Worm (Caenorhabditis elegans): ENCODE results near the gene F58A4.6.
A peak's percentile ranks its signal among the peaks of the same experiment; 100 is the strongest.

Gene F58A4.6

DNA sequence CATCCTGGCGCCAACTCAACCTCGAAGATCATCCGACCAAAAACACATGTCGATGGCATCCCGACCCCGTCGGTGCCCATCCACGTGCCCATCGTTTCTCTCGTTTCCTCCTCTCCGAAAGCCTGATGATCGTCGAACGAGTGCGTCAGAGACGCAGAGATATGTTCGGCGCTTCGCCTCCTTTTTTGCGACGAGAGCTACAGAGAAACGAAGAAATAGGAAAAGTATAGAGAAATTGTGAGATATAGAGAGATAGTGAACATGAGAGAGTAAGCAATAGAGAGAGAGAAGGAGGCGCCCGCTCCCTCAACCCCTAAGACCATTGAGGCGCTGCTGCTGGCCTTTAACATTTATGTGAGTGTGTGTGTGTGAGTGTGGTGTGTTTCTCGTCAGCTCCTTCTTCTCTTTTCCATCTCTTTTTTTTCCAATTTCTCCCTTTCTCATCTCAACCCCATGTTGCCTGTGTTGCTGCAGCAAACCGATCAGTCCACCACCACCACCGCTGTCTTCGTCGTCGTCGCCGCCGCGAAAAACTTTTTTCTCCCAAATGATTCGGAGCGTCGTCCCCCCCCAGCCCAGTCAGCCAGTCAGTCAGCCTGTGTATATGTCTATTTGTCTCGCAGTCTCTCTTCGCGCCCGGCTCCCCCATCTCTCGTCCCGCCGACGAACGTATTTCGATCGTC lies 4.9 kb downstream of the F58A4.6 start, which contains the start of gene hlh-11:
Gene hlh-11, plus strand, starts transcription at position 633 of the 683 bp plus-strand sequence.
- TF ChIP-seq flt-1 (GFP tag; IDR thresholded peaks at IDR 0.05) (0 out of 2 replicates have a peak, but pooled peaks have one; percentile 8), klf-2 (GFP tag; conservative IDR thresholded peaks at IDR 0.05) (0 out of 2 replicates have a peak, but pooled peaks have one; percentile 47), ztf-29 (GFP tag; IDR thresholded peaks at IDR 0.05) (no peak), ztf-23 (GFP tag; IDR thresholded peaks at IDR 0.05) (no peak; the same call in 1 of the 2 replicates), tab-1 (GFP tag; IDR thresholded peaks at IDR 0.05) (no peak), cog-1 (tag; optimal IDR thresholded peaks at IDR 0.05) (no peak)

DNA sequence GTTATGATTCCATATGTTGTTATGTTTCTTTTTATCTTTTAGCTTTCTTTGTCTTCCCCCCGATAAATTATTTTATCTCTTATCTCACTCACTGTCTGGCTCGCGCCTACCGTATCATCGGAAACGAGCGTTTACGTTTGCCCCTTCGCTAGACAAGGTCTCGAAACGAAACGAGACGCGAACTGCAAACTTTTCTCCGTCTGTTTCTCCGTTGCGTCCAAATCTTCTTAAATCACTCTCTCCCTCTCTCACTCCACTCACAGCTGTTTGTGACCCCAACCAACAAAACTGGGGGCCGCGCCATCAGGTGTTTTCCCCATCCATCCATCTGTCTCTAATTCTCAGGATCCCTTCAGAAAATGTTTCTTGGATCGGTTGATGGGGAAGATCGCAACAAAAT lies 5.9 kb downstream of the F58A4.6 start:
- TF ChIP-seq ztf-23 (GFP tag; IDR thresholded peaks at IDR 0.05): no peak
- TF ChIP-seq ztf-29 (GFP tag; IDR thresholded peaks at IDR 0.05): no peak
- TF ChIP-seq med-1 (GFP tag; optimal IDR thresholded peaks at IDR 0.05; ENCODE audit: insufficient read depth): no peak
- TF ChIP-seq klf-2 (GFP tag; conservative IDR thresholded peaks at IDR 0.05): no peak
- no peak for TF ChIP-seq T22C8.4 (GFP tag; IDR thresholded peaks at IDR 0.05)
- TF ChIP-seq ref-1 (GFP tag; conservative IDR thresholded peaks at IDR 0.05): no peak
- no peak for TF ChIP-seq tab-1 (GFP tag; IDR thresholded peaks at IDR 0.05)
- TF ChIP-seq cog-1 (tag; optimal IDR thresholded peaks at IDR 0.05): no peak

DNA sequence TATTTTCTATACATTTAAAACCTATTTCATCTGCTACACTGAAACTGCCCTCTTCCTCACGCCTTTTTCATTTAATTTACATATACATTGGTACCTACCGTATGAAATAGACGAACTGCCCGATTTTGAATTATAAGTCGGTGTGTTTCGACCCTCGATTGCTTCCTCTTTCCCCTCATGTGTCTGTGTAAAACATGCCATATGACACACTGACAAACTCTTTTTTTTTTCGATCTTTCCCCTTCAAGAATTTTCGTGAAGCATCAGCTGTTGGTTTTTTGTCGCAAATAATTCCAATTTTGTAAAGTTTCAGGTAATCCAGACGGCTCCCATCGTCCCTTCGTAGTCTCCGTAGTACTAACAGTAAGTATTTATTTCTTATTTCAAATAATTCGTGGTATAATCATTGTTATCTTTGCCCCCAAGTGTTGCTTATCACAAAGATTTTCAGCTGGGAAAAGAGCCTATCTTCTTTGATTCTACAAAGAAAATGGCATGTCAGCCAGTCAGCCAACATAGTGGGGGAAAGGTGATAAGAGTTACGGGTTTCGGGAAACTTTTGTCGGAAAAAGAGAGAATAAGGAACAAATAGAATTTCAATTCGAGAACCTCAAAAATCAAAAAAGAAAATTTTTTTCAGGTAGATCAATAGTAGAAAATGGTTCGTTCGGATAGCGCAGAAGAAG lies 7.7 kb downstream of the F58A4.6 start:
- TF ChIP-seq ztf-23 (GFP tag; IDR thresholded peaks at IDR 0.05) (no peak), T22C8.4 (GFP tag; IDR thresholded peaks at IDR 0.05) (no peak), cog-1 (tag; optimal IDR thresholded peaks at IDR 0.05) (no peak), ref-1 (GFP tag; conservative IDR thresholded peaks at IDR 0.05) (no peak), klf-2 (GFP tag; conservative IDR thresholded peaks at IDR 0.05) (no peak), med-1 (GFP tag; optimal IDR thresholded peaks at IDR 0.05; ENCODE audit: insufficient read depth) (no peak), tab-1 (GFP tag; IDR thresholded peaks at IDR 0.05) (no peak), ztf-29 (GFP tag; IDR thresholded peaks at IDR 0.05) (no peak), flt-1 (GFP tag; IDR thresholded peaks at IDR 0.05) (no peak)

DNA sequence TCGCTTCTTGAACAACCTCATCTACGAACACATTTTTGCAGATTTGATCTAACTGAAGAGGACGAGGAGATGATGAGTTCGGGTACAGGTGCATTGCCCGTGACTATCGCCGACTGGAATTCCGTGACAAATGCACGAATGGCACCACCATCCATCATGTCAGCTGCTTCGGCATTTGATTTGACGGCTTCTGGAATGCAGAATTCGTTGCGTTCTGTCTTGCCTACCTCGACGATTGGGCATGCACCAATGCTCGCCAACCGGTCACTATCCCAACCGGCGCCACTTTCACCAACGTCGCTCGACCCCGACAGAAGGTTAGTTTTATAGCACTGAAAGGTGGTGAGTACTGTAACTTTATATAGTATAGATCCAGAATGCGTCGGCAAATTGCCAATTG lies 9.2 kb downstream of the F58A4.6 start:
- no peak for TF ChIP-seq med-1 (GFP tag; optimal IDR thresholded peaks at IDR 0.05; ENCODE audit: insufficient read depth)
- TF ChIP-seq tab-1 (GFP tag; IDR thresholded peaks at IDR 0.05): no peak
- no peak for TF ChIP-seq cog-1 (tag; optimal IDR thresholded peaks at IDR 0.05)
- TF ChIP-seq ztf-29 (GFP tag; IDR thresholded peaks at IDR 0.05): no peak
- TF ChIP-seq T22C8.4 (GFP tag; IDR thresholded peaks at IDR 0.05): no peak
- no peak for TF ChIP-seq flt-1 (GFP tag; IDR thresholded peaks at IDR 0.05)
- no peak for TF ChIP-seq ref-1 (GFP tag; conservative IDR thresholded peaks at IDR 0.05)
- no peak for TF ChIP-seq ztf-23 (GFP tag; IDR thresholded peaks at IDR 0.05)
- TF ChIP-seq klf-2 (GFP tag; conservative IDR thresholded peaks at IDR 0.05): no peak

DNA sequence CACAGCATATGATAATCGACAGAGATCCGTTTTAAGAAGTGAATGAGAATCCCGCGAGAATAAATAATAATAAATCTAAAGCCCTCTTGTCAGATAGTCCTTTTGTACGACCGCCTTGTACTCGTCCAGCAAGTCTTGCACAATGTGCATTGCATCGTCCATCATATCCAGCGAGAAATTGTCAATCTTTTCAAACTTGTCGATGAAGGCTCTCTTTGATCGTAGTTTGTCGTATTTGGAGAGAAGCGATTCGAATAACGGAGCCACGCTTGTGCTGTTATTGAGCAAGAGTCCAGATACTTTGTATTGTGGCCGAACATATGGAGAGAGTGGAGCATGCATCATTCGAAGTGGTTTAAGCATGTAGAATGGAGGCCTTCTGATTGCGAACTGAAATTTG lies 12.3 kb downstream of the F58A4.6 start:
- no peak for TF ChIP-seq med-1 (GFP tag; optimal IDR thresholded peaks at IDR 0.05; ENCODE audit: insufficient read depth)
- TF ChIP-seq ref-1 (GFP tag; conservative IDR thresholded peaks at IDR 0.05): no peak
- no peak for TF ChIP-seq flt-1 (GFP tag; IDR thresholded peaks at IDR 0.05)
- TF ChIP-seq ztf-29 (GFP tag; IDR thresholded peaks at IDR 0.05): no peak
- TF ChIP-seq ztf-23 (GFP tag; IDR thresholded peaks at IDR 0.05): no peak
- TF ChIP-seq klf-2 (GFP tag; conservative IDR thresholded peaks at IDR 0.05): no peak
- no peak for TF ChIP-seq T22C8.4 (GFP tag; IDR thresholded peaks at IDR 0.05)
- no peak for TF ChIP-seq tab-1 (GFP tag; IDR thresholded peaks at IDR 0.05)
- TF ChIP-seq cog-1 (tag; optimal IDR thresholded peaks at IDR 0.05): no peak

DNA sequence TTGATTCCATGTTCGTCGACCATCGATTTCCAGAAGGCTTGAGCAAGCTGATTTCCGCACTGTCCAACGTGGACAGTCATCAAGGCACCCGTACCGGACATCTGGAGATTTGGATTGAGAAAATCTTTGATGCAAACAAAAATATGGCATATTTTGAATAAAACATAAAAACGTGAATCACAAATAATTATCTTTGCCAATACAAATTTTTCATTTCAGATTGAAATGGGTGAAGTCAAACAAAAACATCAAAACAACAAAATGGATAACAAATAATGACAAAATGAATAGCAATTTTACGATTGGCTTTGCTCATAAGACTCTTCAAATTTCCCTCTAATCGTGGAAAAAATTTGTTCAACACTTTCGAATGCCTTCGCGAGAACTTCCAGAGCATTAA lies 14.8 kb downstream of the F58A4.6 start, which contains the start of gene tbg-1:
Gene tbg-1, minus strand, starts transcription at position 101 of the 400 bp plus-strand sequence.
- TF ChIP-seq tab-1 (GFP tag; IDR thresholded peaks at IDR 0.05): no peak
- TF ChIP-seq med-1 (GFP tag; optimal IDR thresholded peaks at IDR 0.05; ENCODE audit: insufficient read depth): no peak
- no peak for TF ChIP-seq flt-1 (GFP tag; IDR thresholded peaks at IDR 0.05)
- no peak for TF ChIP-seq ref-1 (GFP tag; conservative IDR thresholded peaks at IDR 0.05)
- TF ChIP-seq T22C8.4 (GFP tag; IDR thresholded peaks at IDR 0.05): no peak
- TF ChIP-seq ztf-29 (GFP tag; IDR thresholded peaks at IDR 0.05): no peak
- no peak for TF ChIP-seq klf-2 (GFP tag; conservative IDR thresholded peaks at IDR 0.05)
- TF ChIP-seq cog-1 (tag; optimal IDR thresholded peaks at IDR 0.05): no peak
- no peak for TF ChIP-seq ztf-23 (GFP tag; IDR thresholded peaks at IDR 0.05)

DNA sequence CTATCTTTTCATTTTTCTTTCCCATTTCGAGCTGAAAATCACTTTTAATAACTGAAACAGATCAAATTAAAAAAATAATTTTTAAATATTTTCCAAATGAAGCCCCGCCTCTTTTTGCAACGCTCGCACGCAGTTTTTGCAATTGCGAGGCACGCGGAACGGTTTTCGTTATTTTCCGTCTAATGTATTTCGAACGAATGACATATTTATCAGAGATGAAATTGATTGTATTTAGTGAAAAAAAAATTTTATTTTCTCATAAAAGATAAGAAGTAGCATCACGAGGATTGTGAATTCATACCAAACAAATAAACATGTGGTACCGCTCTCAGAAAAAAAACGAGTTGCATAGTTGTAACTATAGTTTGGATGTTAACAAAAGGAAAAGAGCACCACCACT lies 15.6 kb downstream of the F58A4.6 start, which contains the start of gene rpac-19:
Gene rpac-19, minus strand, starts transcription at position 31 of the 400 bp plus-strand sequence.
- TF ChIP-seq ref-1 (GFP tag; conservative IDR thresholded peaks at IDR 0.05): no peak
- peak; percentile 71 for TF ChIP-seq med-1 (GFP tag; optimal IDR thresholded peaks at IDR 0.05; ENCODE audit: insufficient read depth)
- 0 out of 2 replicates have a peak, but pooled peaks have one; percentile 52 for TF ChIP-seq ztf-29 (GFP tag; IDR thresholded peaks at IDR 0.05)
- peak; percentile 82 for TF ChIP-seq flt-1 (GFP tag; IDR thresholded peaks at IDR 0.05)
- TF ChIP-seq ztf-23 (GFP tag; IDR thresholded peaks at IDR 0.05): peak; percentile 74
- TF ChIP-seq tab-1 (GFP tag; IDR thresholded peaks at IDR 0.05): peak; percentile 67; the same call in 1 of the 2 replicates
- no peak for TF ChIP-seq T22C8.4 (GFP tag; IDR thresholded peaks at IDR 0.05)
- no peak for TF ChIP-seq cog-1 (tag; optimal IDR thresholded peaks at IDR 0.05)
- 0 out of 2 replicates have a peak, but pooled peaks have one; percentile 26 for TF ChIP-seq klf-2 (GFP tag; conservative IDR thresholded peaks at IDR 0.05)

DNA sequence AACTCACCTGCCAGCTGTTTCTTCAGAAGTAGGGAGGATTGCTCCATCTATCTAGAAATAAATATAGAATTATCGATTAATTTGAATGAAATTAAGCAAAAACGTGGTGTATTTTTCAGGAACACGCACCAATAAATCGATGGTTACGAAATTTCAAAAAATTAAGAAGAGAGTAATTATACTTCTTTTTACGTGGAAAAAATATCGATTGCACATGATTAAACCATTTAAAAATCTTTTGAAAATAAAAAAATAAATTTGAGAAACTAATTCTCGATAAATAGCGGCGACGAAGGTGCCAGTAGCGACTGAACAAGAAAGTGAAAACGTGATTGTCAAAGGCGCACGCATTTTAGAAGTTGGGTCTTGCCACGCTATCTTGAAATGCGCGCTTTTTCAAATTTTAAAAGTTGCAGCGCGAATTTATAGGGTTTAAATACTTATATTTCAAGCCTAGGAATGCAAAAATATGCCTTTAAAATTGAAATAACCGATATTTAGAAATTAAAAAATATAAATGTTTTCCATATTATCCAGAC lies 16.9 kb downstream of the F58A4.6 start, which contains the start of gene ubc-7:
Gene ubc-7, minus strand, starts transcription at position 51 of the 539 bp plus-strand sequence.
- TF ChIP-seq ztf-23 (GFP tag; IDR thresholded peaks at IDR 0.05) (0 out of 2 replicates have a peak, but pooled peaks have one; percentile 13), cog-1 (tag; optimal IDR thresholded peaks at IDR 0.05) (peak; percentile 55), ref-1 (GFP tag; conservative IDR thresholded peaks at IDR 0.05) (no peak), tab-1 (GFP tag; IDR thresholded peaks at IDR 0.05) (no peak), T22C8.4 (GFP tag; IDR thresholded peaks at IDR 0.05) (peak; percentile 13; the same call in 1 of the 2 replicates), flt-1 (GFP tag; IDR thresholded peaks at IDR 0.05) (no peak)

DNA sequence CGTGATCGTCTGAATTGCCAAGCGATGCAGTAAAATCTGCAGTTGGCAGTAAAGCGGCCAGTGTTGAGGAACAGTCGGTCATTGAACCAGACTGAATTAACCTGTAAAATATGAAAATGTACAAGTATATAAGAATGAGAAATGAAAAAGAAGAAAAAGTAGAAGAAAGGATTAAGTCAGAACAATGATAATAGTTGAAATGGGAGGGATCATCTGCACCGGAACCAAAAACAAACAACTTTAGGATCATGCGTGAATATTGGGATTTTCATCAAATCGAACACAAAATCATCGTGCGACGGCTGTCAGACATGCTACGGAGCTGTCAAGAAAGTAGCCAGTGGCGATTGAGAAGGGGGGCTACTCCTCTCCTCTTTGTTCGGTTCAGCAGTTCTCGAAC lies 22.7 kb downstream of the F58A4.6 start, which contains the start of gene gei-13:
Gene gei-13, minus strand, starts transcription at position 101 of the 400 bp plus-strand sequence.
- no peak for TF ChIP-seq tab-1 (GFP tag; IDR thresholded peaks at IDR 0.05)
- no peak for TF ChIP-seq flt-1 (GFP tag; IDR thresholded peaks at IDR 0.05)
- TF ChIP-seq ztf-23 (GFP tag; IDR thresholded peaks at IDR 0.05): no peak
- TF ChIP-seq med-1 (GFP tag; optimal IDR thresholded peaks at IDR 0.05; ENCODE audit: insufficient read depth): no peak
- TF ChIP-seq T22C8.4 (GFP tag; IDR thresholded peaks at IDR 0.05): no peak
- no peak for TF ChIP-seq klf-2 (GFP tag; conservative IDR thresholded peaks at IDR 0.05)
- no peak for TF ChIP-seq ztf-29 (GFP tag; IDR thresholded peaks at IDR 0.05)
- TF ChIP-seq cog-1 (tag; optimal IDR thresholded peaks at IDR 0.05): no peak
- no peak for TF ChIP-seq ref-1 (GFP tag; conservative IDR thresholded peaks at IDR 0.05)

Data from whole organism, midembryonic.